Fruit fly (Drosophila melanogaster) whole organism, embryonic: ENCODE data around the gene CG3348.

Experiments
- Atf-2 ChIP-seq: fragments of 200-800 bp; sonication (Bioruptor generic); optimal IDR thresholded peaks from 2 replicates; lab custom pipeline; 2016; ENCODE audit warnings: missing biosample characterization, missing genetic modification characterization
- CG10267 ChIP-seq: fragments of 200-800 bp; sonication (Bioruptor generic); optimal IDR thresholded peaks from 2 replicates; lab custom pipeline; 2018; ENCODE audit warnings: missing biosample characterization, mild to moderate bottlenecking, missing genetic modification characterization, moderate library complexity
- CG10959 ChIP-seq: fragments of 200-800 bp; sonication (Bioruptor generic); IDR thresholded peaks from 2 replicates; pipeline ENCODE4 v1.3.6; 2022; ENCODE audit warnings: missing biosample characterization, missing genetic modification characterization
- CG11456 ChIP-seq: fragments of 200-800 bp; sonication (Bioruptor generic); IDR thresholded peaks from 3 replicates; pipeline ENCODE4 v1.3.6; 2022; ENCODE audit warnings: missing biosample characterization, missing genetic modification characterization
- CG12236 ChIP-seq: fragments of 200-800 bp; sonication (Bioruptor generic); optimal IDR thresholded peaks from 2 replicates; lab custom pipeline; 2016; ENCODE audit warnings: missing biosample characterization, missing genetic modification characterization
- CG12769 ChIP-seq: fragments of 200-800 bp; sonication (Bioruptor generic); optimal IDR thresholded peaks from 2 replicates; lab custom pipeline; 2019; ENCODE audit warnings: missing biosample characterization, mild to moderate bottlenecking, missing genetic modification characterization, moderate library complexity
- CG14441 ChIP-seq: fragments of 200-800 bp; sonication (Bioruptor generic); IDR thresholded peaks from 2 replicates; pipeline ENCODE4 v1.3.6; 2022; ENCODE audit warnings: missing biosample characterization, missing genetic modification characterization
- CG17328 ChIP-seq: fragments of 200-800 bp; sonication (Bioruptor generic); IDR thresholded peaks from 2 replicates; pipeline ENCODE4 v1.3.6; 2022; ENCODE audit warnings: missing biosample characterization, missing genetic modification characterization
- CG33213 ChIP-seq: fragments of 200-800 bp; sonication (Bioruptor generic); optimal IDR thresholded peaks from 3 replicates; lab custom pipeline; 2016; ENCODE audit warnings: missing biosample characterization, missing genetic modification characterization
- CG43689 ChIP-seq: fragments of 200-800 bp; sonication (Bioruptor generic); IDR thresholded peaks from 2 replicates; pipeline ENCODE4 v1.3.6; 2022; ENCODE audit warnings: missing biosample characterization, missing genetic modification characterization
- CG4854 ChIP-seq: fragments of 200-800 bp; sonication (Bioruptor generic); optimal IDR thresholded peaks from 2 replicates; lab custom pipeline; 2016; ENCODE audit warnings: missing biosample characterization, missing genetic modification characterization, inconsistent platforms
- CG6654 ChIP-seq: fragments of 200-800 bp; sonication (Bioruptor generic); optimal IDR thresholded peaks from 2 replicates; lab custom pipeline; 2017; ENCODE audit warnings: missing biosample characterization, mild to moderate bottlenecking, missing genetic modification characterization
- CG6791 ChIP-seq: fragments of 200-800 bp; sonication (Bioruptor generic); IDR thresholded peaks from 3 replicates; pipeline ENCODE4 v1.3.6; 2022; ENCODE audit warnings: missing biosample characterization, missing genetic modification characterization; ENCODE audit not compliant: partially characterized antibody
- CG8281 ChIP-seq: fragments of 200-800 bp; sonication (Bioruptor generic); optimal IDR thresholded peaks from 2 replicates; lab custom pipeline; 2018; ENCODE audit warnings: missing biosample characterization, mild to moderate bottlenecking, missing genetic modification characterization, moderate library complexity
- CG9797 ChIP-seq: fragments of 200-800 bp; sonication (Bioruptor generic); optimal IDR thresholded peaks from 3 replicates; lab custom pipeline; 2018; ENCODE audit warnings: missing biosample characterization, mild to moderate bottlenecking, missing genetic modification characterization
- CHES-1-like ChIP-seq: fragments of 200-800 bp; sonication (Bioruptor generic); optimal IDR thresholded peaks from 2 replicates; lab custom pipeline; 2016; ENCODE audit warnings: missing biosample characterization, missing genetic modification characterization
- D19B ChIP-seq: fragments of 200-800 bp; sonication (Bioruptor generic); optimal IDR thresholded peaks from 2 replicates; lab custom pipeline; 2017; ENCODE audit warnings: missing biosample characterization, mild to moderate bottlenecking, missing genetic modification characterization
- Dfd ChIP-seq, 2 experiments: fragments of >200 bp; optimal IDR thresholded peaks; 2 replicates each; lab custom pipeline; 2017; ENCODE audit warnings: missing biosample characterization in 2 of 2, missing genetic modification characterization in 2 of 2
- Doc2 ChIP-seq: fragments of 200-800 bp; sonication (Bioruptor generic); IDR thresholded peaks from 2 replicates; pipeline ENCODE4 v1.3.6; 2022; ENCODE audit warnings: missing biosample characterization, missing genetic modification characterization
- E2f1 ChIP-seq: fragments of 200-800 bp; sonication (Bioruptor generic); IDR thresholded peaks from 2 replicates; pipeline ENCODE4 v1.3.6; 2022; ENCODE audit warnings: missing biosample characterization, missing genetic modification characterization
- Hr3 ChIP-seq: fragments of 200-800 bp; sonication (Bioruptor generic); optimal IDR thresholded peaks from 3 replicates; lab custom pipeline; 2016; ENCODE audit warnings: missing biosample characterization, missing genetic modification characterization
- Mad ChIP-seq: fragments of 200-800 bp; sonication (Bioruptor generic); optimal IDR thresholded peaks from 2 replicates; lab custom pipeline; 2016; ENCODE audit warnings: missing biosample characterization, missing genetic modification characterization
- Mrtf ChIP-seq: fragments of 200-800 bp; sonication (Bioruptor generic); IDR thresholded peaks from 3 replicates; pipeline ENCODE4 v1.3.6; 2022; ENCODE audit warnings: missing biosample characterization, missing genetic modification characterization
- Six4 ChIP-seq: fragments of 200-800 bp; sonication (Bioruptor generic); optimal IDR thresholded peaks from 2 replicates; lab custom pipeline; 2016; ENCODE audit warnings: missing biosample characterization, missing genetic modification characterization
- Ssrp ChIP-seq: fragments of 200-800 bp; sonication (Bioruptor generic); optimal IDR thresholded peaks from 2 replicates; lab custom pipeline; 2018; ENCODE audit warnings: missing biosample characterization, mild to moderate bottlenecking, missing genetic modification characterization, moderate library complexity
- abd-A ChIP-seq: fragments of 200-800 bp; sonication (Bioruptor generic); optimal IDR thresholded peaks from 3 replicates; lab custom pipeline; 2019; ENCODE audit warnings: missing biosample characterization, mild to moderate bottlenecking, missing genetic modification characterization, moderate library complexity
- aop ChIP-seq: fragments of 200-800 bp; sonication (Bioruptor generic); IDR thresholded peaks from 2 replicates; pipeline ENCODE4 v1.3.6; 2022; ENCODE audit warnings: missing biosample characterization, missing genetic modification characterization
- az2 ChIP-seq: fragments of 200-800 bp; sonication (Bioruptor generic); optimal IDR thresholded peaks from 3 replicates; lab custom pipeline; 2016; ENCODE audit warnings: missing biosample characterization, missing genetic modification characterization
- cwo ChIP-seq: fragments of 200-800 bp; sonication (Bioruptor generic); optimal IDR thresholded peaks from 3 replicates; lab custom pipeline; 2017; ENCODE audit warnings: missing biosample characterization, missing genetic modification characterization, mild to moderate bottlenecking, moderate library complexity, missing genetic modification reagents
- danr ChIP-seq: fragments of 200-800 bp; sonication (Bioruptor generic); IDR thresholded peaks from 2 replicates; pipeline ENCODE4 v1.3.6; 2022; ENCODE audit warnings: missing biosample characterization, missing genetic modification characterization
- emc ChIP-seq: fragments of 200-800 bp; sonication (Bioruptor generic); optimal IDR thresholded peaks from 2 replicates; lab custom pipeline; 2016; ENCODE audit warnings: missing biosample characterization, missing genetic modification characterization
- en ChIP-seq: fragments of 200-800 bp; sonication (Bioruptor generic); optimal IDR thresholded peaks from 2 replicates; lab custom pipeline; 2016; ENCODE audit warnings: missing biosample characterization, missing genetic modification characterization
- ewg ChIP-seq: fragments of 200-800 bp; sonication (Bioruptor generic); optimal IDR thresholded peaks from 3 replicates; lab custom pipeline; 2017; ENCODE audit warnings: mild to moderate bottlenecking, missing biosample characterization, missing genetic modification reagents, missing genetic modification characterization
- fd96Cb ChIP-seq: fragments of 200-800 bp; sonication (Bioruptor generic); optimal IDR thresholded peaks from 2 replicates; lab custom pipeline; 2018; ENCODE audit warnings: missing biosample characterization, mild to moderate bottlenecking, missing genetic modification characterization, moderate library complexity
- gce ChIP-seq: fragments of 200-800 bp; sonication (Bioruptor generic); IDR thresholded peaks from 3 replicates; pipeline ENCODE4 v1.3.6; 2022; ENCODE audit warnings: missing biosample characterization, missing genetic modification characterization
- gem ChIP-seq: fragments of 200-800 bp; sonication (Bioruptor generic); optimal IDR thresholded peaks from 2 replicates; lab custom pipeline; 2019; ENCODE audit warnings: missing biosample characterization, mild to moderate bottlenecking, missing genetic modification characterization, moderate library complexity
- h ChIP-seq: fragments of >200 bp; optimal IDR thresholded peaks from 2 replicates; lab custom pipeline; 2017
- lab ChIP-seq: fragments of 200-800 bp; sonication (Bioruptor generic); optimal IDR thresholded peaks from 3 replicates; lab custom pipeline; 2017; ENCODE audit warnings: missing biosample characterization, missing genetic modification characterization, mild to moderate bottlenecking, moderate library complexity, missing genetic modification reagents
- lola ChIP-seq, 3 experiments: fragments of >200 bp in 2 of 3; fragments of 200-800 bp in 1 of 3; sonication (Bioruptor generic) in 1 of 3; optimal IDR thresholded peaks; 2 replicates each; lab custom pipeline; 2017 to 2019; ENCODE audit warnings: missing biosample characterization in 3 of 3, missing genetic modification characterization in 3 of 3, mild to moderate bottlenecking in 1 of 3, moderate library complexity in 1 of 3
- nerfin-2 ChIP-seq: fragments of 200-800 bp; sonication (Bioruptor generic); IDR thresholded peaks from 2 replicates; pipeline ENCODE4 v1.3.6; 2022; ENCODE audit warnings: missing biosample characterization, missing genetic modification characterization; ENCODE audit not compliant: partially characterized antibody
- pan ChIP-seq, 4 experiments: fragments of >200 bp in 3 of 4; fragments of 200-800 bp in 1 of 4; sonication (Bioruptor generic) in 1 of 4; optimal IDR thresholded peaks in 3 of 4; IDR thresholded peaks in 1 of 4; 2 replicates each; pipeline versions ENCODE4 v1.3.6 to Lab custom; 2017 to 2022; ENCODE audit warnings: missing biosample characterization in 2 of 4, missing genetic modification characterization in 2 of 4, mixed read lengths in 1 of 4
- pnt ChIP-seq: fragments of 200-800 bp; sonication (Bioruptor generic); optimal IDR thresholded peaks from 3 replicates; lab custom pipeline; 2016; ENCODE audit warnings: missing biosample characterization, missing genetic modification characterization
- row ChIP-seq: fragments of 200-800 bp; sonication (Bioruptor generic); IDR thresholded peaks from 3 replicates; pipeline ENCODE4 v1.3.6; 2022; ENCODE audit warnings: missing biosample characterization, missing genetic modification characterization
- shn ChIP-seq: fragments of 200-800 bp; sonication (Bioruptor generic); optimal IDR thresholded peaks from 3 replicates; lab custom pipeline; 2016; ENCODE audit warnings: missing biosample characterization, missing genetic modification characterization
- sisA ChIP-seq: fragments of 200-800 bp; sonication (Bioruptor generic); IDR thresholded peaks from 2 replicates; pipeline ENCODE4 v1.3.6; 2022; ENCODE audit warnings: missing biosample characterization, missing genetic modification characterization
- tll ChIP-seq, 2 experiments: fragments of 200-800 bp in 1 of 2; fragments of >200 bp in 1 of 2; sonication (Bioruptor generic) in 1 of 2; optimal IDR thresholded peaks; 2 replicates each; lab custom pipeline; 2017 to 2019; ENCODE audit warnings: missing biosample characterization in 2 of 2, missing genetic modification characterization in 2 of 2, mild to moderate bottlenecking in 1 of 2, moderate library complexity in 1 of 2
- tna ChIP-seq: fragments of 200-800 bp; sonication (Bioruptor generic); IDR thresholded peaks from 2 replicates; pipeline ENCODE4 v1.3.6; 2022; ENCODE audit warnings: missing biosample characterization, missing genetic modification characterization; ENCODE audit not compliant: partially characterized antibody
- z ChIP-seq: fragments of 200-800 bp; sonication (Bioruptor generic); IDR thresholded peaks from 3 replicates; pipeline ENCODE4 v1.3.6; 2022; ENCODE audit warnings: missing biosample characterization, missing genetic modification characterization

The CG3348 gene

DNA sequence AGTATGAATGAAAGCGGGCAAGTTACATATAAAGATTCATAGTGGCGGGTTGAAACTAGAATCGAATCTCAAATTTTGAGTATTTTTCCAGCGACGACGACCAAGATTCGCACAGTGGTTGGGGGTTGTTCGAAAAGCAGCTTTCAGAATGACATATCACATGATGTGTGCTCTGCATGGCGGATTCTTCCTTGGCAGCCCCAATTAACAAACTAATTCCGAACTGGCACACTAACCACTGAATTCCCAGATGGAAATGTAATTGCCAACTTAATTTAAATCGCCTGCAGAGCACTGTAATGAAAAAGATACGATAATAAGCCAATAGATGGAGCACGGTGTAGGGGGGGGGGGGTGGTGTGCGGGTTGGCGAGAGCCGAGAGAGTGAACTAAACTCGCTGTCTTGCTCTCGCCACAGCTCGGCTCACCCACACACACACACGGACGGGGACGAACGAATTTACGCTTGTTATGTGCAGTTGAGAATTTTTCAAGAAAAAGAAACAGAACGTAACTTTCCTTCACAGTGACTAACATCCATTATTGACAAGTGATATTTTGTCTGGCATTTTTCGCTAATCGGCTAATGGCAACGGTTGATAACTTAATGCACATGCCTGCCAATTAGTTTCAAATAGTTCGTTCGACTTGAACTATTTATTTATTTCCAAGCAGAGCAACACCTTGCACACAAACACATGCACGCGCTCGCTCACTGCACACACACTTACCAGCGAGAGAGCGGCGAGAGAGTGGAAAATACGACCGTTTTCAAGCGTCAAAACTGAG, 10.8 kb downstream of the CG3348 start (continued):
- TF ChIP-seq tna (GFP tag; lab: Robert Waterston, UW) = peak; percentile 63; the same call in 1 of the 2 replicates
- TF ChIP-seq CG10959 (GFP tag; lab: Robert Waterston, UW) = peak; percentile 92
- peak; percentile 96 for TF ChIP-seq shn (GFP tag; lab: Kevin White, UChicago)
- peak; percentile 95 for TF ChIP-seq fd96Cb (tag; lab: Kevin White, UChicago)
- peak; percentile 94 for TF ChIP-seq Atf-2
- TF ChIP-seq CG33213 (GFP tag; lab: Kevin White, UChicago) = peak; percentile 93
- peak; percentile 96 for TF ChIP-seq E2f1 (GFP tag; lab: Robert Waterston, UW)
- TF ChIP-seq z (GFP tag; lab: Robert Waterston, UW) = peak; percentile 71; the same call in 2 of the 3 replicates
- TF ChIP-seq aop (GFP tag; lab: Robert Waterston, UW) = peak; percentile 91
- TF ChIP-seq lola (GFP tag; optimal IDR thresholded peaks at IDR 0.05; lab: Kevin White, UChicago) = peak in 1 of 3 experiments; percentile 78
- TF ChIP-seq CG8281 (tag; lab: Kevin White, UChicago) = peak; percentile 79
- TF ChIP-seq Mrtf (GFP tag; lab: Robert Waterston, UW) = peak; percentile 97
- peak; percentile 93 for TF ChIP-seq pnt (GFP tag; lab: Kevin White, UChicago)
- peak; percentile 82 for TF ChIP-seq CG12236 (GFP tag; lab: Kevin White, UChicago)
- no peak for TF ChIP-seq pan (optimal IDR thresholded peaks at IDR 0.05; lab: Kevin White, UChicago)
- TF ChIP-seq pan (GFP tag; optimal IDR thresholded peaks at IDR 0.05 in 1 of 2, IDR thresholded peaks at IDR 0.05 in 1 of 2) = peak in 1 of 2 experiments; percentile 98
- peak; percentile 97 for TF ChIP-seq CG17328 (GFP tag; lab: Robert Waterston, UW)
- peak; percentile 95 for TF ChIP-seq danr
- TF ChIP-seq CG11456 (GFP tag; lab: Robert Waterston, UW) = peak; percentile 96
- peak; percentile 97 for TF ChIP-seq gem (tag; lab: Kevin White, UChicago)
- TF ChIP-seq CG43689 (GFP tag; lab: Robert Waterston, UW) = peak; percentile 92
- peak; percentile 92 for TF ChIP-seq Six4 (GFP tag; lab: Kevin White, UChicago)
- no peak for TF ChIP-seq tll (GFP tag; optimal IDR thresholded peaks at IDR 0.05; lab: Kevin White, UChicago)
- peak; percentile 89 for TF ChIP-seq Hr3
- peak; percentile 82 for TF ChIP-seq en
- TF ChIP-seq Dfd (GFP tag; optimal IDR thresholded peaks at IDR 0.05; lab: Kevin White, UChicago) = no peak
- TF ChIP-seq emc (GFP tag; lab: Kevin White, UChicago) = peak; percentile 91
- TF ChIP-seq cwo (GFP tag; lab: Kevin White, UChicago) = peak; percentile 95
- TF ChIP-seq D19B (GFP tag; lab: Kevin White, UChicago) = peak; percentile 92
- TF ChIP-seq Doc2 (GFP tag; lab: Robert Waterston, UW) = peak; percentile 81
- peak; percentile 97 for TF ChIP-seq row (GFP tag; lab: Robert Waterston, UW)
- TF ChIP-seq Ssrp (tag; lab: Kevin White, UChicago) = peak; percentile 91
- peak; percentile 95 for TF ChIP-seq Mad (GFP tag; lab: Kevin White, UChicago)
- peak; percentile 95 for TF ChIP-seq CHES-1-like
- peak; percentile 91 for TF ChIP-seq CG4854 (GFP tag; lab: Kevin White, UChicago)
- TF ChIP-seq CG9797 (GFP tag; lab: Kevin White, UChicago) = no peak
- TF ChIP-seq h = no peak
- TF ChIP-seq sisA (GFP tag; lab: Robert Waterston, UW) = peak; percentile 97
- peak; percentile 62 for TF ChIP-seq nerfin-2 (GFP tag; lab: Robert Waterston, UW)
- peak; percentile 86 for TF ChIP-seq CG6654 (GFP tag; lab: Kevin White, UChicago)
- peak; percentile 99 for TF ChIP-seq CG12769 (tag; lab: Kevin White, UChicago)
- TF ChIP-seq abd-A = peak; percentile 88
- TF ChIP-seq lab (GFP tag; lab: Kevin White, UChicago) = peak; percentile 98
- TF ChIP-seq gce (GFP tag; lab: Robert Waterston, UW) = peak; percentile 96
- peak; percentile 77; the same call in 2 of the 3 replicates for TF ChIP-seq CG6791
- TF ChIP-seq ewg = peak; percentile 92
- TF ChIP-seq az2 (GFP tag; lab: Kevin White, UChicago) = peak; percentile 94
- TF ChIP-seq CG14441 (GFP tag; lab: Robert Waterston, UW) = peak; percentile 98
- peak; percentile 87 for TF ChIP-seq CG10267 (tag; lab: Kevin White, UChicago)
